Worm (Caenorhabditis elegans) whole organism, L4 larva: Measurements from ENCODE around the gene pbo-4.

Experiments
- mep-1 ChIP-seq: fragments of 150-350 bp; sonication (generic microtip); optimal IDR thresholded peaks from 3 replicates; lab custom pipeline; 2014; ENCODE audit warnings: missing biosample characterization, missing genetic modification characterization
- nhr-76 ChIP-seq: fragments of 150-350 bp; optimal IDR thresholded peaks from 2 replicates; lab custom pipeline; 2014; ENCODE audit warnings: missing biosample characterization, missing genetic modification characterization
- zag-1 ChIP-seq: fragments of 150-350 bp; optimal IDR thresholded peaks from 2 replicates; lab custom pipeline; 2014; ENCODE audit warnings: missing biosample characterization, missing genetic modification characterization

DNA sequence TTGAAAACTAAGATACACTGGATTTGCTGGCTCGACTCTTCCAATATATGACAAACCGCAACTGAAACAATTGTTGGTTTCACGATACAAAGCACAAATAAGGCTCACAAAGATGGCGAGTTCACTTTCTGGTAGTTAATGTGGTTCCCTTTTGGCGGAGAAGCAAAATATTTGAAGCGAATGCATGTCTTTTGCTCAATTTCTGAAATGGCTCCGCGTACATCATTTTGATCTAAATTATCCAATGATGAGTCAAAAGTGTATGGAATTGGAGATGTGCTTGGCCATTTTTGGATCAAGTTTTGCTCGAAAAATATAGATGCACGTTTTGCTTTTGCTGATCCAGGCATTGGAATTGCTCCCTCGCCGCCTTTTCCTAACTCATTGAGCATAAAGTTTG is 7.8 kb downstream of the pbo-4 start:
- TF ChIP-seq nhr-76 (no peak), zag-1 (tag; lab: Kevin White, UChicago) (no peak), mep-1 (no peak)
